Fruit fly (Drosophila melanogaster) whole organism, embryonic: ENCODE measurements around the gene Ythdc1.

Experiments used
- Antp ChIP-seq: fragments of 200-800 bp; sonication (Bioruptor generic); optimal IDR thresholded peaks from 3 replicates; lab custom pipeline; 2016; ENCODE audit warnings: missing biosample characterization, missing genetic modification characterization
- BEAF-32 ChIP-seq: fragments of 200-800 bp; sonication (Bioruptor generic); optimal IDR thresholded peaks from 3 replicates; lab custom pipeline; 2017; ENCODE audit warnings: missing biosample characterization, missing genetic modification characterization, mild to moderate bottlenecking, moderate library complexity, missing genetic modification reagents
- CG10147 ChIP-seq: fragments of 200-800 bp; sonication (Bioruptor generic); optimal IDR thresholded peaks from 2 replicates; lab custom pipeline; 2019; ENCODE audit warnings: missing biosample characterization, mild to moderate bottlenecking, missing genetic modification characterization, moderate library complexity
- CG10209 ChIP-seq: fragments of 200-800 bp; sonication (Bioruptor generic); optimal IDR thresholded peaks from 3 replicates; lab custom pipeline; 2017; ENCODE audit warnings: missing biosample characterization, mild to moderate bottlenecking, missing genetic modification characterization, missing genetic modification reagents
- CG11247 ChIP-seq: fragments of 200-800 bp; sonication (Bioruptor generic); IDR thresholded peaks from 2 replicates; pipeline ENCODE4 v1.3.6; 2022; ENCODE audit warnings: missing biosample characterization, missing genetic modification characterization
- CG15514 ChIP-seq: fragments of 200-800 bp; sonication (Bioruptor generic); optimal IDR thresholded peaks from 3 replicates; lab custom pipeline; 2017; ENCODE audit warnings: missing biosample characterization, missing genetic modification characterization, mild to moderate bottlenecking, moderate library complexity, missing genetic modification reagents
- CG17385 ChIP-seq: fragments of 200-800 bp; sonication (Bioruptor generic); optimal IDR thresholded peaks from 3 replicates; lab custom pipeline; 2018; ENCODE audit warnings: missing biosample characterization, mild to moderate bottlenecking, missing genetic modification characterization
- CG18262 ChIP-seq: fragments of 200-800 bp; optimal IDR thresholded peaks from 3 replicates; lab custom pipeline; 2019; ENCODE audit warnings: missing biosample characterization, mild to moderate bottlenecking, missing genetic modification characterization, moderate library complexity
- CG18619 ChIP-seq: fragments of 200-800 bp; sonication (Bioruptor generic); optimal IDR thresholded peaks from 3 replicates; lab custom pipeline; 2017; ENCODE audit warnings: missing biosample characterization, mild to moderate bottlenecking, missing genetic modification characterization
- CG2199 ChIP-seq: fragments of 200-800 bp; sonication (Bioruptor generic); IDR thresholded peaks from 3 replicates; pipeline ENCODE4 v1.3.6; 2022; ENCODE audit warnings: missing biosample characterization, missing genetic modification characterization
- CG30431 ChIP-seq: fragments of 200-800 bp; sonication (Bioruptor generic); optimal IDR thresholded peaks from 2 replicates; lab custom pipeline; 2017; ENCODE audit warnings: missing biosample characterization, missing genetic modification characterization
- CG34422 ChIP-seq: fragments of 200-800 bp; sonication (Bioruptor generic); IDR thresholded peaks from 3 replicates; pipeline ENCODE4 v1.3.6; 2022; ENCODE audit warnings: missing biosample characterization, missing genetic modification characterization
- CG3838 ChIP-seq: fragments of 200-800 bp; sonication (Bioruptor generic); optimal IDR thresholded peaks from 3 replicates; lab custom pipeline; 2016; ENCODE audit warnings: missing biosample characterization, missing genetic modification characterization
- CG6689 ChIP-seq: fragments of 200-800 bp; sonication (Bioruptor generic); IDR thresholded peaks from 2 replicates; pipeline ENCODE4 v1.3.6; 2022; ENCODE audit warnings: missing biosample characterization, missing genetic modification characterization
- CG7271 ChIP-seq: fragments of 200-800 bp; sonication (Bioruptor generic); optimal IDR thresholded peaks from 2 replicates; lab custom pipeline; 2018; ENCODE audit warnings: missing biosample characterization, mild to moderate bottlenecking, missing genetic modification characterization, moderate library complexity
- CG7357 ChIP-seq: fragments of 200-800 bp; sonication (Bioruptor generic); IDR thresholded peaks from 3 replicates; pipeline ENCODE4 v1.3.6; 2022; ENCODE audit warnings: missing biosample characterization, missing genetic modification characterization
- CG7372 ChIP-seq: fragments of 200-800 bp; sonication (Bioruptor generic); IDR thresholded peaks from 2 replicates; pipeline ENCODE4 v1.3.6; 2022; ENCODE audit warnings: missing biosample characterization, missing genetic modification characterization
- CG8765 ChIP-seq: fragments of 200-800 bp; sonication (Bioruptor generic); IDR thresholded peaks from 2 replicates; pipeline ENCODE4 v1.3.6; 2022; ENCODE audit warnings: missing biosample characterization, missing genetic modification characterization
- CG9215 ChIP-seq: fragments of 200-800 bp; sonication (Bioruptor generic); IDR thresholded peaks from 2 replicates; pipeline ENCODE4 v1.3.6; 2022; ENCODE audit warnings: missing biosample characterization, missing genetic modification characterization
- CHES-1-like ChIP-seq: fragments of 200-800 bp; sonication (Bioruptor generic); optimal IDR thresholded peaks from 2 replicates; lab custom pipeline; 2016; ENCODE audit warnings: missing biosample characterization, missing genetic modification characterization
- CoRest ChIP-seq: fragments of 200-800 bp; sonication (Bioruptor generic); optimal IDR thresholded peaks from 3 replicates; lab custom pipeline; 2018; ENCODE audit warnings: missing biosample characterization, mild to moderate bottlenecking, missing genetic modification characterization, moderate library complexity
- Dp ChIP-seq: fragments of 200-800 bp; sonication (Bioruptor generic); optimal IDR thresholded peaks from 2 replicates; lab custom pipeline; 2018; ENCODE audit warnings: missing biosample characterization, mild to moderate bottlenecking, missing genetic modification characterization, moderate library complexity
- Fer2 ChIP-seq: fragments of 200-800 bp; sonication (Bioruptor generic); optimal IDR thresholded peaks from 2 replicates; lab custom pipeline; 2018; ENCODE audit warnings: missing biosample characterization, mild to moderate bottlenecking, missing genetic modification characterization, moderate library complexity
- Fer3 ChIP-seq: fragments of 200-800 bp; sonication (Bioruptor generic); optimal IDR thresholded peaks from 2 replicates; lab custom pipeline; 2018; ENCODE audit warnings: missing biosample characterization, mild to moderate bottlenecking, missing genetic modification characterization, moderate library complexity
- HLH3B ChIP-seq: fragments of 200-800 bp; sonication (Bioruptor generic); IDR thresholded peaks from 2 replicates; pipeline ENCODE4 v1.3.6; 2022; ENCODE audit warnings: missing biosample characterization, missing genetic modification characterization
- HLH54F ChIP-seq: fragments of 200-800 bp; sonication (Bioruptor generic); optimal IDR thresholded peaks from 3 replicates; lab custom pipeline; 2016; ENCODE audit warnings: missing biosample characterization, missing genetic modification characterization
- Hand ChIP-seq: fragments of 200-800 bp; sonication (Bioruptor generic); optimal IDR thresholded peaks from 2 replicates; lab custom pipeline; 2017; ENCODE audit warnings: mild to moderate bottlenecking, missing biosample characterization, missing genetic modification reagents, missing genetic modification characterization
- Hmr ChIP-seq: fragments of 200-800 bp; sonication (Bioruptor generic); optimal IDR thresholded peaks from 3 replicates; lab custom pipeline; 2017; ENCODE audit warnings: mild to moderate bottlenecking, missing biosample characterization, missing genetic modification reagents, missing genetic modification characterization
- Hr3 ChIP-seq: fragments of 200-800 bp; sonication (Bioruptor generic); optimal IDR thresholded peaks from 3 replicates; lab custom pipeline; 2016; ENCODE audit warnings: missing biosample characterization, missing genetic modification characterization
- Max ChIP-seq: fragments of 200-800 bp; sonication (Bioruptor generic); optimal IDR thresholded peaks from 2 replicates; lab custom pipeline; 2016; ENCODE audit warnings: missing biosample characterization, mild to moderate bottlenecking, missing genetic modification characterization
- Med ChIP-seq: fragments of 200-800 bp; sonication (Bioruptor generic); peaks from one replicate; lab custom pipeline; 2016; ENCODE audit warnings: missing biosample characterization, missing genetic modification characterization, mild to moderate bottlenecking, inconsistent platforms, moderate library complexity
- Nf-YC ChIP-seq: fragments of 200-800 bp; optimal IDR thresholded peaks from 3 replicates; lab custom pipeline; 2019; ENCODE audit warnings: missing biosample characterization, mild to moderate bottlenecking, missing genetic modification characterization, moderate library complexity
- Ravus ChIP-seq: fragments of 200-800 bp; sonication (Bioruptor generic); IDR thresholded peaks from 2 replicates; pipeline ENCODE4 v1.3.6; 2022; ENCODE audit warnings: missing biosample characterization, missing genetic modification characterization
- Rfx ChIP-seq: fragments of 200-800 bp; sonication (Bioruptor generic); IDR thresholded peaks from 2 replicates; pipeline ENCODE4 v1.3.6; 2022; ENCODE audit warnings: missing biosample characterization, missing genetic modification characterization
- Stat92E ChIP-seq, 3 experiments: fragments of >200 bp in 2 of 3; fragments of 200-800 bp in 1 of 3; sonication (Bioruptor generic) in 1 of 3; optimal IDR thresholded peaks; 2 replicates each; lab custom pipeline; 2017 to 2019; ENCODE audit warnings: missing biosample characterization in 3 of 3, missing genetic modification characterization in 3 of 3, mild to moderate bottlenecking in 1 of 3, moderate library complexity in 1 of 3
- Xrp1 ChIP-seq: fragments of 200-800 bp; sonication (Bioruptor generic); IDR thresholded peaks from 2 replicates; pipeline ENCODE4 v1.3.6; 2022; ENCODE audit warnings: missing biosample characterization, missing genetic modification characterization
- amos ChIP-seq: fragments of 200-800 bp; sonication (Bioruptor generic); IDR thresholded peaks from 2 replicates; pipeline ENCODE4 v1.3.6; 2022; ENCODE audit warnings: missing biosample characterization, missing genetic modification characterization; ENCODE audit not compliant: partially characterized antibody
- bcd ChIP-seq: fragments of 200-800 bp; sonication (Bioruptor generic); optimal IDR thresholded peaks from 2 replicates; lab custom pipeline; 2017; ENCODE audit warnings: missing biosample characterization, mild to moderate bottlenecking, missing genetic modification characterization
- cad ChIP-seq: fragments of >200 bp; optimal IDR thresholded peaks from 2 replicates; lab custom pipeline; 2017; ENCODE audit warnings: missing biosample characterization, missing genetic modification characterization
- cwo ChIP-seq: fragments of 200-800 bp; sonication (Bioruptor generic); optimal IDR thresholded peaks from 3 replicates; lab custom pipeline; 2017; ENCODE audit warnings: missing biosample characterization, missing genetic modification characterization, mild to moderate bottlenecking, moderate library complexity, missing genetic modification reagents
- dmrt11E ChIP-seq: fragments of 200-800 bp; sonication (Bioruptor generic); optimal IDR thresholded peaks from 3 replicates; lab custom pipeline; 2018; ENCODE audit warnings: missing biosample characterization, mild to moderate bottlenecking, missing genetic modification characterization, moderate library complexity
- esg ChIP-seq: fragments of 200-800 bp; sonication (Bioruptor generic); conservative IDR thresholded peaks from 2 replicates; pipeline ENCODE4 v1.3.6; 2022; ENCODE audit warnings: missing biosample characterization, missing genetic modification characterization
- eyg ChIP-seq: fragments of 200-800 bp; sonication (Bioruptor generic); optimal IDR thresholded peaks from 3 replicates; lab custom pipeline; 2016; ENCODE audit warnings: missing biosample characterization, missing genetic modification characterization
- fd3F ChIP-seq: fragments of 200-800 bp; sonication (Bioruptor generic); optimal IDR thresholded peaks from 2 replicates; lab custom pipeline; 2018; ENCODE audit warnings: missing biosample characterization, mild to moderate bottlenecking, missing genetic modification characterization, moderate library complexity
- grau ChIP-seq: fragments of 200-800 bp; optimal IDR thresholded peaks from 3 replicates; lab custom pipeline; 2019; ENCODE audit warnings: missing biosample characterization, mild to moderate bottlenecking, missing genetic modification characterization, moderate library complexity
- ind ChIP-seq: fragments of 200-800 bp; sonication (Bioruptor generic); optimal IDR thresholded peaks from 3 replicates; lab custom pipeline; 2016; ENCODE audit warnings: missing biosample characterization, missing genetic modification characterization
- ken ChIP-seq: fragments of 200-800 bp; sonication (Bioruptor generic); IDR thresholded peaks from 3 replicates; pipeline ENCODE4 v1.3.6; 2022; ENCODE audit warnings: missing biosample characterization, missing genetic modification characterization
- nerfin-2 ChIP-seq: fragments of 200-800 bp; sonication (Bioruptor generic); IDR thresholded peaks from 2 replicates; pipeline ENCODE4 v1.3.6; 2022; ENCODE audit warnings: missing biosample characterization, missing genetic modification characterization; ENCODE audit not compliant: partially characterized antibody
- sim ChIP-seq: fragments of 200-800 bp; sonication (Bioruptor generic); IDR thresholded peaks from 2 replicates; pipeline ENCODE4 v1.3.6; 2022; ENCODE audit warnings: missing biosample characterization, missing genetic modification characterization
- zen2 ChIP-seq: fragments of 200-800 bp; sonication (Bioruptor generic); IDR thresholded peaks from 3 replicates; pipeline ENCODE4 v1.3.6; 2022; ENCODE audit warnings: missing biosample characterization, missing genetic modification characterization; ENCODE audit not compliant: partially characterized antibody

Gene Ythdc1

dm6 chr3L:3411699-3412098 is 37.7 kb upstream of the Ythdc1 start (continued):
- TF ChIP-seq nerfin-2 (GFP tag; lab: Robert Waterston, UW) (no peak), Fer2 (tag; lab: Kevin White, UChicago) (peak; percentile 14), CG34422 (GFP tag; lab: Robert Waterston, UW) (no peak), CoRest (tag; lab: Kevin White, UChicago) (peak; percentile 29), CG7372 (GFP tag; lab: Robert Waterston, UW) (0 out of 2 replicates have a peak, but pooled peaks have one; percentile 8), Fer3 (tag; lab: Kevin White, UChicago) (peak; percentile 17), BEAF-32 (GFP tag; lab: Kevin White, UChicago) (peak; percentile 64), CG18262 (tag; lab: Kevin White, UChicago) (peak; percentile 10), esg (GFP tag; lab: Robert Waterston, UW) (0 out of 2 replicates have a peak, but pooled peaks have one; percentile 30), grau (tag; lab: Kevin White, UChicago) (peak; percentile 52), Ravus (GFP tag; lab: Robert Waterston, UW) (no peak), CHES-1-like (peak; percentile 36), zen2 (peak; percentile 47; the same call in 2 of the 3 replicates), Hr3 (GFP tag; lab: Kevin White, UChicago) (no peak), CG3838 (GFP tag; lab: Kevin White, UChicago) (no peak), Rfx (0 out of 2 replicates have a peak, but pooled peaks have one; percentile 30), CG2199 (no peak), Dp (GFP tag; lab: Kevin White, UChicago) (no peak), dmrt11E (tag; lab: Kevin White, UChicago) (no peak), cad (GFP tag; lab: Kevin White, UChicago) (no peak), CG10209 (GFP tag; lab: Kevin White, UChicago) (peak; percentile 27), CG17385 (peak; percentile 5), CG30431 (GFP tag; lab: Kevin White, UChicago) (no peak), eyg (no peak), CG10147 (GFP tag; lab: Kevin White, UChicago) (peak; percentile 64), fd3F (GFP tag; lab: Kevin White, UChicago) (peak; percentile 1), Stat92E (GFP tag; optimal IDR thresholded peaks at IDR 0.05; lab: Kevin White, UChicago) (no peak), Antp (GFP tag; lab: Kevin White, UChicago) (peak; percentile 0), CG11247 (GFP tag; lab: Robert Waterston, UW) (0 out of 2 replicates have a peak, but pooled peaks have one; percentile 36), cwo (GFP tag; lab: Kevin White, UChicago) (peak; percentile 42), CG7357 (GFP tag; lab: Robert Waterston, UW) (no peak), Hmr (GFP tag; lab: Kevin White, UChicago) (peak; percentile 64), ken (GFP tag; lab: Robert Waterston, UW) (no peak), ind (GFP tag; lab: Kevin White, UChicago) (peak; percentile 11), CG15514 (GFP tag; lab: Kevin White, UChicago) (peak; percentile 28), Hand (GFP tag; lab: Kevin White, UChicago) (peak; percentile 58), CG6689 (no peak), amos (GFP tag; lab: Robert Waterston, UW) (peak; percentile 26; the same call in 1 of the 2 replicates), sim (no peak), HLH54F (no peak), Xrp1 (GFP tag; lab: Robert Waterston, UW) (peak; percentile 6; the same call in 1 of the 2 replicates), Max (GFP tag; lab: Kevin White, UChicago) (no peak), CG7271 (tag; lab: Kevin White, UChicago) (no peak), Med (peak; percentile 44), bcd (GFP tag; lab: Kevin White, UChicago) (peak; percentile 6), HLH3B (GFP tag; lab: Robert Waterston, UW) (no peak), CG8765 (GFP tag; lab: Robert Waterston, UW) (no peak), CG18619 (GFP tag; lab: Kevin White, UChicago) (no peak), CG9215 (GFP tag; lab: Robert Waterston, UW) (peak; percentile 38; the same call in 1 of the 2 replicates), Nf-YC (peak; percentile 16)
